Worm (Caenorhabditis elegans) whole organism, L4/young adult: ENCODE data around the gene Y5H2B.3.

Experiments
- W03F9.2 ChIP-seq: fragments of 150-350 bp; optimal IDR thresholded peaks from 2 replicates; lab custom pipeline; 2014; ENCODE audit warnings: missing biosample characterization, missing genetic modification characterization
- him-1 ChIP-seq: sonication (generic microtip); optimal IDR thresholded peaks from 2 replicates; lab custom pipeline; 2016; ENCODE audit warnings: missing genotype, missing genetic modification reagents, missing genetic modification characterization, missing compliant biosample characterization

ce11 chrV:2191122-2191521, 3.0 kb downstream of the Y5H2B.3 start, which contains the start of gene srbc-42:
- TF ChIP-seq him-1 (tag; lab: Kevin White, UChicago) (no peak), W03F9.2 (tag; lab: Kevin White, UChicago) (no peak)
